1 fruit fly cellular context compared by ENCODE assay signal in the genomic region with DNA sequence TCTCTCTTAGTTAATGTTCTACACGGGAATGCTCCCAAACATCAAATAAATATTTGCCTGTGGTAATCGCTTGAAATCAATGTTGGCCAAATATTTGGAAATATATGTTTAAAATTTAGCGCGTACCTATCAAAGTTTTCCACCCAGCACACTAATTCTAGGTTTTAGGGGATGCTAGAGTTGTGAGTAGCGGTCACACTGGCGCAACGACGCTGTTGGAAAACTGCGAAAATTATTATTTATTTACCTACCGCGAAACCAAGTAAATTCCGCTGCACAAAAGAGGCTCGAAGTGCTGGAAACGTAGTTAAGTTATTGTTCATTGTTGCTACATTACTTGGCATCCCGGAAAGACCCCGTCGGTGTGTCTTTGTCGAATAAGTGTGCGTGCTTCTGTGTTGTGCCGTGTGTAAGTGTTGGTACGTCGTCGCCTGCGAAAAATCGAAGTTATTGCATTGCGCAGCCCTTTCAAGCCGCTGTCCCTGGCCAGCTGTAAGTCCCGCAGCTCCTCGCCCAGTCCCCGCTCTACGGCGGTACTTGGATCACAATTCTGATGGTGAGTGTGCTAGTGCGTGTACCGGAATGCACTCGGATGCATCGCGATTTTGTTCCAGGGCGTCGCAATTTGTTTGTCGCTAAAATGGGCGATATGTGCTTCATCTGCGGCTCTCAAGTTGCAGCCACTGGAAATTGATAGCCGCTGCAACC.
TF ChIP-seq lines count a peak whose summit lies in the region.

A gene (plus strand): TSS at position 181 of the 708 bp plus-strand sequence.

TF ChIP-seq in whole organism, embryonic, 481 proteins besides CTCF, POLR2A, EP300 and RAD21 (continued from another document):
- TF ChIP-seq inv (GFP tag; IDR thresholded peaks at IDR 0.05; lab: Robert Waterston, UW; ENCODE audit: partially characterized antibody), result peak; percentile 31; the same call in 1 of the 2 replicates
- no peak for TF ChIP-seq pho (GFP tag; optimal IDR thresholded peaks at IDR 0.05; lab: Kevin White, UChicago)
- peak in 1 of 3 experiments; percentile 1 for TF ChIP-seq Stat92E (GFP tag; optimal IDR thresholded peaks at IDR 0.05; lab: Kevin White, UChicago)
- no peak for TF ChIP-seq Lpt (GFP tag; optimal IDR thresholded peaks at IDR 0.05; lab: Kevin White, UChicago)
- TF ChIP-seq onecut (GFP tag; IDR thresholded peaks at IDR 0.05; lab: Robert Waterston, UW), result peak; percentile 90
- peak; percentile 64; the same call in 1 of the 2 replicates for TF ChIP-seq CG42726 (GFP tag; IDR thresholded peaks at IDR 0.05; lab: Robert Waterston, UW; ENCODE audit: partially characterized antibody)
- TF ChIP-seq CG11247 (GFP tag; IDR thresholded peaks at IDR 0.05; lab: Robert Waterston, UW), result no peak
